Worm (Caenorhabditis elegans) whole organism, L4 larva: ENCODE data around the gene gop-2.

Source experiments
- F49E8.2 ChIP-seq: sonication (generic microtip); optimal IDR thresholded peaks from 2 replicates; lab custom pipeline; 2016; ENCODE audit warnings: missing compliant biosample characterization, mild to moderate bottlenecking, missing genetic modification characterization, borderline replicate concordance
- aly-2 ChIP-seq: sonication (generic microtip); optimal IDR thresholded peaks from 2 replicates; lab custom pipeline; 2018; ENCODE audit warnings: missing biosample characterization, missing genetic modification characterization
- ceh-82 ChIP-seq: sonication (generic microtip); optimal IDR thresholded peaks from 2 replicates; lab custom pipeline; 2017; ENCODE audit warnings: missing biosample characterization, missing genetic modification characterization
- lin-39 ChIP-seq: fragments of 150-350 bp; optimal IDR thresholded peaks from 2 replicates; lab custom pipeline; 2014; ENCODE audit warnings: missing biosample characterization, missing genetic modification reagents, missing genetic modification characterization
- lsy-2 ChIP-seq, 2 experiments: fragments of 150-350 bp in 1 of 2; sonication (generic microtip) in 1 of 2; optimal IDR thresholded peaks; 2 replicates each; lab custom pipeline; 2014 to 2017; ENCODE audit warnings: missing biosample characterization in 2 of 2, missing genetic modification characterization in 2 of 2
- mdl-1 ChIP-seq, 2 experiments: fragments of 150-350 bp in 1 of 2; sonication (generic microtip) in 1 of 2; optimal IDR thresholded peaks; 2 replicates each; lab custom pipeline; 2014 to 2017; ENCODE audit warnings: missing biosample characterization in 2 of 2, missing genetic modification characterization in 2 of 2
- mes-2 ChIP-seq: sonication (generic microtip); optimal IDR thresholded peaks from 2 replicates; lab custom pipeline; 2016; ENCODE audit warnings: missing genotype, mild to moderate bottlenecking, missing genetic modification characterization, missing compliant biosample characterization; ENCODE audit not compliant: poor library complexity, severe bottlenecking
- php-3 ChIP-seq: fragments of 200-800 bp; sonication (Bioruptor generic); IDR thresholded peaks from 2 replicates; pipeline ENCODE4 v1.3.6; 2022; ENCODE audit warnings: missing genetic modification reagents, missing genetic modification characterization, missing compliant biosample characterization

ce11 chrIII:5233140-5233539 is 25.7 kb upstream of the gop-2 start:
- TF ChIP-seq php-3 (GFP tag; lab: Robert Waterston, UW) (no peak), ceh-82 (tag; lab: Kevin White, UChicago) (no peak), mdl-1 (tag; optimal IDR thresholded peaks at IDR 0.05; lab: Kevin White, UChicago) (no peak), F49E8.2 (no peak), lsy-2 (tag; optimal IDR thresholded peaks at IDR 0.05; lab: Kevin White, UChicago) (no peak), aly-2 (tag; lab: Kevin White, UChicago) (no peak), mes-2 (peak; percentile 58), lin-39 (tag; lab: Kevin White, UChicago) (no peak)
